Worm (Caenorhabditis elegans) whole organism, L1 larva: Measurements from ENCODE around the gene lin-49.

ENCODE experiments used
- ceh-88 ChIP-seq: fragments of 200-800 bp; sonication (Bioruptor generic); IDR thresholded peaks from 2 replicates; pipeline ENCODE4 v1.3.6; 2022; ENCODE audit warnings: missing genetic modification characterization, missing compliant biosample characterization
- lsy-2 ChIP-seq, 2 experiments: fragments of 150-350 bp; optimal IDR thresholded peaks; 2 replicates each; lab custom pipeline; 2014; ENCODE audit warnings: missing biosample characterization in 2 of 2, missing genetic modification characterization in 2 of 2
- mep-1 ChIP-seq: fragments of 150-350 bp; optimal IDR thresholded peaks from 2 replicates; lab custom pipeline; 2014; ENCODE audit warnings: missing biosample characterization, missing genetic modification characterization

DNA sequence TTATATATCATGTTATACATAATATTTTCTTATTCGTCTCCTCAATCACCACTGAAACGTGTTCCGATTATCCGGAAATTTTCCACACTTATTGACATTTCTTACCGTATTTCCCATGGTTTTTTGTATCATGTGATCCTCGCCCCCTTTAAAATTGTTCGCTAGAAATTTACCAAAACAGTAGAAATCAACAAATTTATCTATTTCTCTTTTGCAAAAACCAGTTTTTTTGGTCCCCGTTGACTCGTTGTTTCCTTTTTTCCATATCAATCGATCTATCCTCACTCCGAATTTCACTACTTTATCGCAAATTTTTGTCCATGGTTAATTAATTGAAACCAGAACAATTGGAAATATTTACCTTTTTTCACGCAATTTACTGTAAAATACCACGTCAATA, 5.2 kb downstream of the lin-49 start:
- TF ChIP-seq mep-1 (tag; lab: Kevin White, UChicago) (no peak), lsy-2 (tag; optimal IDR thresholded peaks at IDR 0.05; lab: Kevin White, UChicago) (no peak), ceh-88 (GFP tag; lab: Robert Waterston, UW) (no peak)
